Fruit fly (Drosophila melanogaster) whole organism, embryonic: ENCODE results near the gene dsx-c73A.

Source experiments
- Aef1 ChIP-seq: fragments of 200-800 bp; sonication (Bioruptor generic); IDR thresholded peaks from 3 replicates; pipeline ENCODE4 v1.3.6; 2022; ENCODE audit warnings: missing biosample characterization, missing genetic modification characterization
- Atf-2 ChIP-seq: fragments of 200-800 bp; sonication (Bioruptor generic); optimal IDR thresholded peaks from 2 replicates; lab custom pipeline; 2016; ENCODE audit warnings: missing biosample characterization, missing genetic modification characterization
- B-H1 ChIP-seq: fragments of 200-800 bp; sonication (Bioruptor generic); IDR thresholded peaks from 3 replicates; pipeline ENCODE4 v1.3.6; 2022; ENCODE audit warnings: missing biosample characterization, missing genetic modification characterization
- Bteb2 ChIP-seq: fragments of 200-800 bp; sonication (Bioruptor generic); optimal IDR thresholded peaks from 2 replicates; lab custom pipeline; 2016; ENCODE audit warnings: missing biosample characterization, missing genetic modification characterization
- CG10147 ChIP-seq: fragments of 200-800 bp; sonication (Bioruptor generic); optimal IDR thresholded peaks from 2 replicates; lab custom pipeline; 2019; ENCODE audit warnings: missing biosample characterization, mild to moderate bottlenecking, missing genetic modification characterization, moderate library complexity
- CG10366 ChIP-seq: fragments of 200-800 bp; sonication (Bioruptor generic); IDR thresholded peaks from 2 replicates; pipeline ENCODE4 v1.3.6; 2022; ENCODE audit warnings: missing biosample characterization, missing genetic modification characterization
- CG10543 ChIP-seq: fragments of 200-800 bp; sonication (Bioruptor generic); optimal IDR thresholded peaks from 3 replicates; lab custom pipeline; 2017; ENCODE audit warnings: missing biosample characterization, mild to moderate bottlenecking, missing genetic modification characterization, moderate library complexity
- CG11398 ChIP-seq: fragments of 200-800 bp; sonication (Bioruptor generic); optimal IDR thresholded peaks from 2 replicates; lab custom pipeline; 2016; ENCODE audit warnings: missing biosample characterization, missing genetic modification characterization
- CG11696 ChIP-seq: fragments of 200-800 bp; sonication (Bioruptor generic); IDR thresholded peaks from 2 replicates; pipeline ENCODE4 v1.3.6; 2022; ENCODE audit warnings: missing biosample characterization, missing genetic modification characterization
- CG12299 ChIP-seq: fragments of 200-800 bp; sonication (Bioruptor generic); optimal IDR thresholded peaks from 2 replicates; lab custom pipeline; 2018; ENCODE audit warnings: missing biosample characterization, mild to moderate bottlenecking, missing genetic modification characterization
- CG15011 ChIP-seq: fragments of 200-800 bp; sonication (Bioruptor generic); optimal IDR thresholded peaks from 3 replicates; lab custom pipeline; 2018; ENCODE audit warnings: missing biosample characterization, mild to moderate bottlenecking, missing genetic modification characterization
- CG1602 ChIP-seq: fragments of 200-800 bp; sonication (Bioruptor generic); optimal IDR thresholded peaks from 3 replicates; lab custom pipeline; 2016; ENCODE audit warnings: missing biosample characterization, missing genetic modification characterization
- CG16779 ChIP-seq: fragments of 200-800 bp; sonication (Bioruptor generic); IDR thresholded peaks from 2 replicates; pipeline ENCODE4 v1.3.6; 2022; ENCODE audit warnings: missing biosample characterization, missing genetic modification characterization
- CG17912 ChIP-seq: fragments of 200-800 bp; sonication (Bioruptor generic); optimal IDR thresholded peaks from 2 replicates; lab custom pipeline; 2018; ENCODE audit warnings: missing biosample characterization, mild to moderate bottlenecking, missing genetic modification characterization
- CG18011 ChIP-seq: fragments of 200-800 bp; sonication (Bioruptor generic); optimal IDR thresholded peaks from 2 replicates; lab custom pipeline; 2017; ENCODE audit warnings: missing biosample characterization, missing genetic modification characterization, mild to moderate bottlenecking, moderate library complexity, missing genotype
- CG3163 ChIP-seq: fragments of 200-800 bp; sonication (Bioruptor generic); optimal IDR thresholded peaks from 3 replicates; lab custom pipeline; 2016; ENCODE audit warnings: missing biosample characterization, missing genetic modification characterization
- CG5180 ChIP-seq: fragments of 200-800 bp; sonication (Bioruptor generic); optimal IDR thresholded peaks from 3 replicates; lab custom pipeline; 2017; ENCODE audit warnings: missing biosample characterization, missing genetic modification characterization, mild to moderate bottlenecking, moderate library complexity, missing genetic modification reagents
- CG6791 ChIP-seq: fragments of 200-800 bp; sonication (Bioruptor generic); IDR thresholded peaks from 3 replicates; pipeline ENCODE4 v1.3.6; 2022; ENCODE audit warnings: missing biosample characterization, missing genetic modification characterization; ENCODE audit not compliant: partially characterized antibody
- CG7745 ChIP-seq: fragments of 200-800 bp; sonication (Bioruptor generic); optimal IDR thresholded peaks from 2 replicates; lab custom pipeline; 2018; ENCODE audit warnings: missing biosample characterization, mild to moderate bottlenecking, missing genetic modification characterization, moderate library complexity
- CG7786 ChIP-seq: fragments of 200-800 bp; sonication (Bioruptor generic); optimal IDR thresholded peaks from 2 replicates; lab custom pipeline; 2016; ENCODE audit warnings: missing biosample characterization, missing genetic modification characterization
- CG7839 ChIP-seq: fragments of 200-800 bp; sonication (Bioruptor generic); optimal IDR thresholded peaks from 3 replicates; lab custom pipeline; 2018; ENCODE audit warnings: missing biosample characterization, mild to moderate bottlenecking, missing genetic modification characterization, moderate library complexity
- CG7963 ChIP-seq: fragments of 200-800 bp; sonication (Bioruptor generic); IDR thresholded peaks from 3 replicates; pipeline ENCODE4 v1.3.6; 2022; ENCODE audit warnings: missing biosample characterization, missing genetic modification characterization; ENCODE audit not compliant: partially characterized antibody
- CG7987 ChIP-seq: fragments of 200-800 bp; sonication (Bioruptor generic); optimal IDR thresholded peaks from 2 replicates; lab custom pipeline; 2018; ENCODE audit warnings: missing biosample characterization, mild to moderate bottlenecking, missing genetic modification characterization, moderate library complexity
- CG9437 ChIP-seq: fragments of 200-800 bp; sonication (Bioruptor generic); optimal IDR thresholded peaks from 2 replicates; lab custom pipeline; 2018; ENCODE audit warnings: missing biosample characterization, mild to moderate bottlenecking, missing genetic modification characterization
- CTCF ChIP-seq: fragments of 200-800 bp; sonication (Bioruptor generic); optimal IDR thresholded peaks from 2 replicates; lab custom pipeline; 2017; ENCODE audit warnings: missing biosample characterization, mild to moderate bottlenecking, missing genetic modification characterization, moderate library complexity
- CrebB ChIP-seq: fragments of 200-800 bp; sonication (Bioruptor generic); optimal IDR thresholded peaks from 3 replicates; lab custom pipeline; 2018; ENCODE audit warnings: missing biosample characterization, mild to moderate bottlenecking, missing genetic modification characterization
- Dad ChIP-seq: fragments of 200-800 bp; sonication (Bioruptor generic); optimal IDR thresholded peaks from 3 replicates; lab custom pipeline; 2016; ENCODE audit warnings: missing biosample characterization, missing genetic modification characterization
- HLHmδ ChIP-seq: fragments of 200-800 bp; sonication (Bioruptor generic); optimal IDR thresholded peaks from 2 replicates; lab custom pipeline; 2018; ENCODE audit warnings: missing biosample characterization, mild to moderate bottlenecking, missing genetic modification characterization, moderate library complexity
- Jarid2 ChIP-seq: fragments of 200-800 bp; sonication (Bioruptor generic); optimal IDR thresholded peaks from 3 replicates; lab custom pipeline; 2017; ENCODE audit warnings: mild to moderate bottlenecking, missing biosample characterization, missing genetic modification reagents, missing genetic modification characterization
- Lpt ChIP-seq: fragments of >200 bp; optimal IDR thresholded peaks from 2 replicates; lab custom pipeline; 2018; ENCODE audit warnings: missing biosample characterization, missing genetic modification characterization
- MBD-R2 ChIP-seq: fragments of 200-800 bp; sonication (Bioruptor generic); IDR thresholded peaks from 2 replicates; pipeline ENCODE4 v1.3.6; 2022; ENCODE audit warnings: missing biosample characterization, missing genetic modification characterization
- Med ChIP-seq: fragments of 200-800 bp; sonication (Bioruptor generic); peaks from one replicate; lab custom pipeline; 2016; ENCODE audit warnings: missing biosample characterization, missing genetic modification characterization, mild to moderate bottlenecking, inconsistent platforms, moderate library complexity
- Meics ChIP-seq: fragments of 200-800 bp; sonication (Bioruptor generic); optimal IDR thresholded peaks from 2 replicates; lab custom pipeline; 2017; ENCODE audit warnings: missing biosample characterization, mild to moderate bottlenecking, missing genetic modification characterization
- Nf-YA ChIP-seq: fragments of 200-800 bp; sonication (Bioruptor generic); IDR thresholded peaks from 2 replicates; pipeline ENCODE4 v1.3.6; 2022; ENCODE audit warnings: missing biosample characterization, missing genetic modification characterization
- Nf-YB ChIP-seq: fragments of 200-800 bp; sonication (Bioruptor generic); optimal IDR thresholded peaks from 3 replicates; lab custom pipeline; 2019; ENCODE audit warnings: missing biosample characterization, mild to moderate bottlenecking, missing genetic modification characterization, moderate library complexity
- Rfx ChIP-seq: fragments of 200-800 bp; sonication (Bioruptor generic); IDR thresholded peaks from 2 replicates; pipeline ENCODE4 v1.3.6; 2022; ENCODE audit warnings: missing biosample characterization, missing genetic modification characterization
- Scr ChIP-seq: fragments of 200-800 bp; sonication (Bioruptor generic); IDR thresholded peaks from 2 replicates; pipeline ENCODE4 v1.3.6; 2022; ENCODE audit warnings: missing biosample characterization, missing genetic modification characterization; ENCODE audit not compliant: partially characterized antibody
- Sox100B ChIP-seq: fragments of 200-800 bp; sonication (Bioruptor generic); optimal IDR thresholded peaks from 3 replicates; lab custom pipeline; 2018; ENCODE audit warnings: missing biosample characterization, mild to moderate bottlenecking, missing genetic modification characterization
- Ssrp ChIP-seq: fragments of 200-800 bp; sonication (Bioruptor generic); optimal IDR thresholded peaks from 2 replicates; lab custom pipeline; 2018; ENCODE audit warnings: missing biosample characterization, mild to moderate bottlenecking, missing genetic modification characterization, moderate library complexity
- Xbp1 ChIP-seq: fragments of 200-800 bp; sonication (Bioruptor generic); optimal IDR thresholded peaks from 3 replicates; lab custom pipeline; 2016; ENCODE audit warnings: missing biosample characterization, mild to moderate bottlenecking, missing genetic modification characterization
- cato ChIP-seq: fragments of 200-800 bp; sonication (Bioruptor generic); optimal IDR thresholded peaks from 2 replicates; lab custom pipeline; 2016; ENCODE audit warnings: missing biosample characterization, missing genetic modification characterization, borderline replicate concordance
- fru ChIP-seq: fragments of >200 bp; optimal IDR thresholded peaks from 2 replicates; lab custom pipeline; 2017
- grau ChIP-seq: fragments of 200-800 bp; optimal IDR thresholded peaks from 3 replicates; lab custom pipeline; 2019; ENCODE audit warnings: missing biosample characterization, mild to moderate bottlenecking, missing genetic modification characterization, moderate library complexity
- gsb-n ChIP-seq: fragments of 200-800 bp; sonication (Bioruptor generic); optimal IDR thresholded peaks from 3 replicates; lab custom pipeline; 2018; ENCODE audit warnings: missing biosample characterization, mild to moderate bottlenecking, missing genetic modification characterization
- luna ChIP-seq: fragments of 200-800 bp; sonication (Bioruptor generic); optimal IDR thresholded peaks from 2 replicates; lab custom pipeline; 2016; ENCODE audit warnings: missing biosample characterization, missing genetic modification characterization
- prd ChIP-seq, 3 experiments: fragments of >200 bp in 2 of 3; fragments of 200-800 bp in 1 of 3; sonication (Bioruptor generic) in 1 of 3; optimal IDR thresholded peaks in 2 of 3; IDR thresholded peaks in 1 of 3; 2 replicates in 2 of 3; 3 replicates in 1 of 3; pipeline versions ENCODE4 v1.3.6 to Lab custom; 2017 to 2022; ENCODE audit warnings: missing biosample characterization in 1 of 3, missing genetic modification characterization in 1 of 3
- pzg ChIP-seq: fragments of 200-800 bp; sonication (Bioruptor generic); optimal IDR thresholded peaks from 3 replicates; lab custom pipeline; 2018; ENCODE audit warnings: missing biosample characterization, mild to moderate bottlenecking, missing genetic modification characterization, moderate library complexity
- sc ChIP-seq, 3 experiments: fragments of >200 bp in 2 of 3; fragments of 200-800 bp in 1 of 3; sonication (Bioruptor generic) in 1 of 3; optimal IDR thresholded peaks; 2 replicates in 2 of 3; 3 replicates in 1 of 3; lab custom pipeline; 2017; ENCODE audit warnings: mild to moderate bottlenecking in 1 of 3, missing biosample characterization in 1 of 3, missing genetic modification characterization in 1 of 3, missing genetic modification reagents in 1 of 3
- sim ChIP-seq: fragments of 200-800 bp; sonication (Bioruptor generic); IDR thresholded peaks from 2 replicates; pipeline ENCODE4 v1.3.6; 2022; ENCODE audit warnings: missing biosample characterization, missing genetic modification characterization
- twi ChIP-seq: fragments of 200-800 bp; optimal IDR thresholded peaks from 2 replicates; lab custom pipeline; 2019; ENCODE audit warnings: missing biosample characterization, mild to moderate bottlenecking, missing genetic modification characterization, moderate library complexity

dsx-c73A gene

DNA sequence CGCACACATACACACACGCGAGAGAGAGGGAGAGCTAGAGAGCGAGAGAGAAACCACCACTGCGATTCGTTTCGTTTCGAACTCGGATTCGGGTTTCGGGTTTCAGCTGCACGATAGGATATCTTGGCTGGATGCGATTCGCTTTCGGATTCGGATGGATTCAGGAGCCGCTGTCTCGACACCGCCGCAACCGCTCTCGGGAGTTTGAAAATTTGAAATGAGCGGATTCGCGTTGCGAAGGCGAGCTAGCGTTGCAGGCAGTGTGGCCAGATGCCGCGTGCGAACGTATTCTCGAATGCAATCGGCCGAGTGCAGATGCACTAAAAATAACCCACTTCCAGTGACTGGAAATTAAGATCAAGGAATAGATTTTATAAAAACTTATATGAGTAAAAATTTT lies 40.2 kb downstream of the dsx-c73A start, which contains the start of gene fax (continued):
- TF ChIP-seq CG17912, result peak; percentile 4
- TF ChIP-seq Atf-2 (GFP tag; lab: Kevin White, UChicago), result no peak
- TF ChIP-seq CG10147 (GFP tag; lab: Kevin White, UChicago), result no peak
- peak; percentile 69 for TF ChIP-seq CG7987 (GFP tag; lab: Kevin White, UChicago)
- TF ChIP-seq sim, result 0 out of 2 replicates have a peak, but pooled peaks have one; percentile 30
- TF ChIP-seq Aef1, result no peak
- no peak for TF ChIP-seq cato
- TF ChIP-seq CG10366 (GFP tag; lab: Robert Waterston, UW), result no peak
- TF ChIP-seq Ssrp (tag; lab: Kevin White, UChicago), result no peak
- TF ChIP-seq grau, result peak; percentile 29
- peak; percentile 8; the same call in 1 of the 2 replicates for TF ChIP-seq CG11696 (GFP tag; lab: Robert Waterston, UW)
- peak; percentile 66; the same call in 1 of the 2 replicates for TF ChIP-seq CG16779 (GFP tag; lab: Robert Waterston, UW)
- TF ChIP-seq CrebB (tag; lab: Kevin White, UChicago), result peak; percentile 36
- TF ChIP-seq CG1602 (GFP tag; lab: Kevin White, UChicago), result no peak
- TF ChIP-seq Sox100B (GFP tag; lab: Kevin White, UChicago), result no peak
- no peak for TF ChIP-seq B-H1 (GFP tag; lab: Robert Waterston, UW)
- no peak for TF ChIP-seq CG3163 (GFP tag; lab: Kevin White, UChicago)
- peak; percentile 91 for TF ChIP-seq HLHmδ (GFP tag; lab: Kevin White, UChicago)
- peak; percentile 75 for TF ChIP-seq pzg
- TF ChIP-seq Bteb2, result no peak
- TF ChIP-seq Scr (GFP tag; lab: Robert Waterston, UW), result no peak
- TF ChIP-seq prd (optimal IDR thresholded peaks at IDR 0.05; lab: Kevin White, UChicago), result no peak
- no peak; the same call in 2 of the 3 replicates for TF ChIP-seq prd (GFP tag; IDR thresholded peaks at IDR 0.05; lab: Robert Waterston, UW)
- TF ChIP-seq CG15011, result no peak
- no peak for TF ChIP-seq CG7839
- TF ChIP-seq Jarid2 (GFP tag; lab: Kevin White, UChicago), result no peak
- peak; percentile 13 for TF ChIP-seq Dad (GFP tag; lab: Kevin White, UChicago)
- peak; percentile 45; the same call in 1 of the 2 replicates for TF ChIP-seq MBD-R2
- TF ChIP-seq Xbp1, result peak; percentile 3
- TF ChIP-seq CG5180, result no peak
- TF ChIP-seq Lpt (GFP tag; lab: Kevin White, UChicago), result no peak
- TF ChIP-seq CG6791 (GFP tag; lab: Robert Waterston, UW), result peak; percentile 54; the same call in 1 of the 3 replicates
- TF ChIP-seq sc (optimal IDR thresholded peaks at IDR 0.05; lab: Kevin White, UChicago), result no peak
- no peak for TF ChIP-seq sc (GFP tag; optimal IDR thresholded peaks at IDR 0.05; lab: Kevin White, UChicago)
- no peak for TF ChIP-seq Nf-YA (GFP tag; lab: Robert Waterston, UW)
- TF ChIP-seq Med (GFP tag; lab: Kevin White, UChicago), result peak; percentile 92
- no peak for TF ChIP-seq CG7786 (GFP tag; lab: Kevin White, UChicago)
- TF ChIP-seq luna, result no peak
- TF ChIP-seq fru (lab: Kevin White, UChicago), result no peak
- no peak for TF ChIP-seq CG9437 (GFP tag; lab: Kevin White, UChicago)
- peak; percentile 39 for TF ChIP-seq Nf-YB
- peak; percentile 22; the same call in 1 of the 2 replicates for TF ChIP-seq Rfx (GFP tag; lab: Robert Waterston, UW)
- peak; percentile 14 for TF ChIP-seq CG12299 (tag; lab: Kevin White, UChicago)
- no peak for TF ChIP-seq Meics (GFP tag; lab: Kevin White, UChicago)
- no peak for TF ChIP-seq CG7963 (GFP tag; lab: Robert Waterston, UW)
- peak; percentile 75 for TF ChIP-seq gsb-n
- TF ChIP-seq twi (tag; lab: Kevin White, UChicago), result peak; percentile 3
- TF ChIP-seq CG7745, result peak; percentile 29
- TF ChIP-seq CTCF, result no peak
- no peak for TF ChIP-seq CG18011 (GFP tag; lab: Kevin White, UChicago)
- TF ChIP-seq CG10543 (GFP tag; lab: Kevin White, UChicago), result peak; percentile 31
- TF ChIP-seq CG11398 (GFP tag; lab: Kevin White, UChicago), result no peak
